Worm (Caenorhabditis elegans) whole organism, L3 larva: ENCODE measurements around the gene clec-70.
A peak's percentile ranks its signal among the peaks of the same experiment; 100 is the strongest.

Experiments used
- ama-1 ChIP-seq: fragments of 150-350 bp; optimal IDR thresholded peaks from 2 replicates; lab custom pipeline; 2018
- ceh-16 ChIP-seq: sonication (generic microtip); optimal IDR thresholded peaks from 2 replicates; lab custom pipeline; 2017; ENCODE audit warnings: missing biosample characterization, missing genetic modification characterization
- ceh-82 ChIP-seq: fragments of 150-350 bp; optimal IDR thresholded peaks from 2 replicates; lab custom pipeline; 2014; ENCODE audit warnings: missing biosample characterization, missing genetic modification characterization
- daf-12 ChIP-seq: fragments of 150-350 bp; optimal IDR thresholded peaks from 2 replicates; lab custom pipeline; 2014; ENCODE audit warnings: missing biosample characterization, missing genetic modification reagents, missing genetic modification characterization
- egl-5 ChIP-seq: fragments of 150-350 bp; optimal IDR thresholded peaks from 2 replicates; lab custom pipeline; 2017; ENCODE audit warnings: missing biosample characterization, missing genetic modification reagents, missing genetic modification characterization, inconsistent platforms
- elt-1 ChIP-seq: fragments of 150-350 bp; optimal IDR thresholded peaks from 2 replicates; lab custom pipeline; 2014; ENCODE audit warnings: missing biosample characterization, missing genetic modification characterization
- elt-2 ChIP-seq: sonication (generic microtip); optimal IDR thresholded peaks from 2 replicates; lab custom pipeline; 2016; ENCODE audit warnings: missing genetic modification reagents, mild to moderate bottlenecking, missing genetic modification characterization, missing compliant biosample characterization
- elt-3 ChIP-seq, 3 experiments: fragments of 150-350 bp in 1 of 3; sonication (generic microtip) in 2 of 3; optimal IDR thresholded peaks; 2 replicates in 2 of 3; 4 replicates in 1 of 3; lab custom pipeline; 2014 to 2017; ENCODE audit warnings: missing biosample characterization in 3 of 3, missing genetic modification characterization in 3 of 3
- eor-1 ChIP-seq, 2 experiments: fragments of 150-350 bp; optimal IDR thresholded peaks; 2 replicates each; lab custom pipeline; 2014 to 2018; ENCODE audit warnings: missing biosample characterization in 2 of 2, missing genetic modification characterization in 2 of 2
- fkh-10 ChIP-seq: sonication (generic microtip); optimal IDR thresholded peaks from 2 replicates; lab custom pipeline; 2017; ENCODE audit warnings: missing biosample characterization, missing genetic modification reagents, missing genetic modification characterization
- fos-1 ChIP-seq: fragments of 150-350 bp; optimal IDR thresholded peaks from 2 replicates; lab custom pipeline; 2014; ENCODE audit warnings: missing biosample characterization, missing genetic modification characterization
- hmg-11 ChIP-seq: sonication (generic microtip); optimal IDR thresholded peaks from 2 replicates; lab custom pipeline; 2016; ENCODE audit warnings: missing genetic modification characterization, missing compliant biosample characterization
- jun-1 ChIP-seq: fragments of 150-350 bp; optimal IDR thresholded peaks from 2 replicates; lab custom pipeline; 2014; ENCODE audit warnings: missing biosample characterization, missing genetic modification reagents, missing genetic modification characterization
- lin-15B ChIP-seq: fragments of 150-350 bp; optimal IDR thresholded peaks from 2 replicates; lab custom pipeline; 2014; ENCODE audit warnings: missing biosample characterization, missing genetic modification characterization
- lsy-12 ChIP-seq: sonication (generic microtip); optimal IDR thresholded peaks from 2 replicates; lab custom pipeline; 2016; ENCODE audit warnings: mild to moderate bottlenecking, missing genetic modification characterization, missing compliant biosample characterization
- mdl-1 ChIP-seq: fragments of 150-350 bp; optimal IDR thresholded peaks from 2 replicates; lab custom pipeline; 2014; ENCODE audit warnings: missing biosample characterization, missing genetic modification characterization
- nfya-1 ChIP-seq: sonication (generic microtip); optimal IDR thresholded peaks from 2 replicates; lab custom pipeline; 2017; ENCODE audit warnings: missing genetic modification characterization, mild to moderate bottlenecking, missing compliant biosample characterization, antibody characterized with exemption, moderate library complexity; ENCODE audit not compliant: insufficient read depth
- nhr-12 ChIP-seq: fragments of 150-350 bp; optimal IDR thresholded peaks from 2 replicates; lab custom pipeline; 2014; ENCODE audit warnings: missing biosample characterization, missing genetic modification characterization
- nhr-25 ChIP-seq: sonication (generic microtip); optimal IDR thresholded peaks from 2 replicates; lab custom pipeline; 2017; ENCODE audit warnings: missing biosample characterization, missing genetic modification characterization
- nhr-28 ChIP-seq: fragments of 150-350 bp; optimal IDR thresholded peaks from 2 replicates; lab custom pipeline; 2014; ENCODE audit warnings: missing biosample characterization, missing genetic modification characterization
- nhr-43 ChIP-seq: sonication (generic microtip); optimal IDR thresholded peaks from 2 replicates; lab custom pipeline; 2016; ENCODE audit warnings: mild to moderate bottlenecking, missing genetic modification characterization, missing compliant biosample characterization; ENCODE audit not compliant: poor library complexity, severe bottlenecking
- nhr-67 ChIP-seq: fragments of 150-350 bp; optimal IDR thresholded peaks from 2 replicates; lab custom pipeline; 2014; ENCODE audit warnings: missing biosample characterization, missing genetic modification characterization
- nhr-76 ChIP-seq: fragments of 150-350 bp; sonication (generic microtip); optimal IDR thresholded peaks from 5 replicates; lab custom pipeline; 2014; ENCODE audit warnings: missing biosample characterization, missing genetic modification characterization
- pha-4 ChIP-seq: fragments of 150-350 bp; optimal IDR thresholded peaks from 2 replicates; lab custom pipeline; 2014; ENCODE audit warnings: missing biosample characterization, missing genetic modification reagents, missing genetic modification characterization
- pqm-1 ChIP-seq: fragments of 150-350 bp; optimal IDR thresholded peaks from 2 replicates; lab custom pipeline; 2017; ENCODE audit warnings: missing biosample characterization, missing genetic modification characterization, inconsistent platforms
- sea-2 ChIP-seq: fragments of 150-350 bp; sonication (generic microtip); optimal IDR thresholded peaks from 4 replicates; lab custom pipeline; 2014; ENCODE audit warnings: missing biosample characterization, missing genetic modification reagents, missing genetic modification characterization
- snpc-4 ChIP-seq: fragments of 150-350 bp; optimal IDR thresholded peaks from 2 replicates; lab custom pipeline; 2014; ENCODE audit warnings: missing biosample characterization, missing genetic modification characterization
- unc-39 ChIP-seq: sonication (generic microtip); optimal IDR thresholded peaks from 4 replicates; lab custom pipeline; 2017; ENCODE audit warnings: missing biosample characterization, missing genetic modification characterization
- zag-1 ChIP-seq: fragments of 150-350 bp; optimal IDR thresholded peaks from 2 replicates; lab custom pipeline; 2014; ENCODE audit warnings: missing biosample characterization, missing genetic modification characterization

Gene clec-70

DNA sequence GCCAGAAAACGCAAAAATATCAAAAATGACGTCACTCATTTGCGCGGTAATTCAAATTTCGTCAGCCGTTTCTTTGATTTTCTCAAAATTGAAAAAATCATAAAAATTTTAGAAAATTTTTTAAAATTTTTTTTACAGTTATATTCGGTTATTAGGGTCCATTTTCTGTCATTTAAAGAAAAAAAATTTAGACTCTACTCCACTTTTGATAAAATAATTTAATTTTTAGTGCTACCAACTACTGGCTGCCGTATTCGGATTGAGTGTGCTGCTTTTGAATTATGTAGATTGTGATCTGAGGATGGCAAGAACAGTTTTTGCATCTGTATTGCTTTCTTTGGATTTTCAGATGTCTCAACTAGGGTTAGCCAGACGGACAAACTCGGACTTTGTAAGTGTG lies 30.1 kb downstream of the clec-70 start, which contains the start of gene Y46C8AM.1:
TSS of gene Y46C8AM.1 (plus strand) at position 301 of the 400 bp plus-strand sequence.
- TF ChIP-seq ceh-82 (tag; lab: Kevin White, UChicago): no peak
- no peak for TF ChIP-seq pha-4 (tag; lab: Kevin White, UChicago)
- no peak for TF ChIP-seq fkh-10 (GFP tag; lab: Kevin White, UChicago)
- no peak for TF ChIP-seq nhr-25 (tag; lab: Kevin White, UChicago)

DNA sequence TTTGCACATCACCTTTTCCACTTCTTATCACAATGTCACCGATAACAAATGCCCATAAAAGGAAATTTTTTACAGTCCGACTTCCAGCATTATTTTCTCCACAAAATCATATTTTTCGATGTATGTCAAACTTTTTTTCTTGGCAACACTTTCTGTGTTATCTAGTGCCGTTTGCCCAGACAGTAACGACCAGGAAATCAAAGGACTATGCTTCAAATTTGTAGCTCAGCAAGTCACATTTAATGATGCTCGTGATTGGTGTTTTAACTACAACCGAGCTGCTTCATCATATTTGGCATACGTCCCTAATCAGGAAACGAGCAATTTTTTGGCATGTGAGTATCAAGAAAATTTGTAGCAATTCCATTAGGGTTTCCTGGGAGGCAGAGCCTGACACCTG lies 31.0 kb downstream of the clec-70 start:
- TF ChIP-seq lin-15B (tag; lab: Kevin White, UChicago): no peak
- no peak for TF ChIP-seq nfya-1 (tag; lab: Kevin White, UChicago)
- peak; percentile 72 for TF ChIP-seq elt-2 (tag; lab: Kevin White, UChicago)
- no peak for TF ChIP-seq nhr-25 (tag; lab: Kevin White, UChicago)
- TF ChIP-seq egl-5 (tag; lab: Kevin White, UChicago): no peak
- TF ChIP-seq nhr-12 (tag; lab: Kevin White, UChicago): no peak
- TF ChIP-seq nhr-76 (tag; lab: Kevin White, UChicago): no peak
- TF ChIP-seq, all 47 proteins: peak for 1

DNA sequence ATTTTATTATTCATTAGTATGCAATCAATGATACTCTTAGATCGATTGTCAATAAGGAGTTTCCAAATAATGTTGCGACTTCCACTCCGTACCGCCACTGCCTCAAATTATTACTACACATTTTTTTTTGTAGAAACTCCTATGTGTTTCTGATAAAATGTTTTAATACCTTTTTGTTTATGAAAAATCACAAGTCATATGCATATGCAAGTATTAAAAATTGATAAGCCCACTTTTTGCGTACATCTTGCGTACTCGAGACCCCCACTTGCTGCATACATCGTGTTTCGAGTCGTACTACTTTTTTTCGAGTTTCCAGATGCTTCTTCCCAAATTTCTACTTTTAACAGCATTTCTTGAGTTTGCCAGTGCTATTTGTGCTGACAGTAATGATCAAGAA lies 32.5 kb downstream of the clec-70 start, which contains the start of gene clec-76:
TSS of gene clec-76 (plus strand) at position 234 of the 400 bp plus-strand sequence.
- peak; percentile 25 for TF ChIP-seq pqm-1 (tag; lab: Kevin White, UChicago)
- no peak for TF ChIP-seq hmg-11
- TF ChIP-seq ama-1: no peak
- TF ChIP-seq elt-2 (tag; lab: Kevin White, UChicago): peak; percentile 63
- TF ChIP-seq elt-1 (tag; lab: Kevin White, UChicago): no peak

DNA sequence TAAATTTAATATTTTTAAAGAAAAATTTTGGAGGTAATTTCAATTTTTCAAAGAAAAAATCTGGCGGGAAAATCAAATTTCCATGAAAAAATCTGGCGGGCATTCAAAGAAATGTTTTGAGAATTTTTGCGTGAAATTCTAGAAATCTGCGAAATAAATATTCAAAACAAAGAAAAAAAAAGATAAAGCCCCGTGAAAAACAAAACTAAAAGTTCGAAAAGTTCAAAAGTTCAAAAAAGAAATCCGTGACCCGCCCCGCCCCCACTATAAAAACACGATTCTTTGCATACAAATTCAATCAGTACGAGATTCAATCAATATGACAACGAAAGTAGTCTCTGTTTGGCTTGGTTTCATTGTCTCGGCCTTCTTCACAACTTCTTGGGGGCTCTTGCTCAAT lies 40.5 kb downstream of the clec-70 start, which contains the start of gene clec-79:
TSS of gene clec-79 (plus strand) at position 301 of the 400 bp plus-strand sequence.
- no peak for TF ChIP-seq hmg-11
- no peak for TF ChIP-seq mdl-1 (tag; lab: Kevin White, UChicago)
- TF ChIP-seq nhr-67 (tag; lab: Kevin White, UChicago): no peak
- no peak for TF ChIP-seq nhr-43 (tag; lab: Kevin White, UChicago)
- no peak for TF ChIP-seq ama-1
- no peak for TF ChIP-seq fos-1 (tag; lab: Kevin White, UChicago)

DNA sequence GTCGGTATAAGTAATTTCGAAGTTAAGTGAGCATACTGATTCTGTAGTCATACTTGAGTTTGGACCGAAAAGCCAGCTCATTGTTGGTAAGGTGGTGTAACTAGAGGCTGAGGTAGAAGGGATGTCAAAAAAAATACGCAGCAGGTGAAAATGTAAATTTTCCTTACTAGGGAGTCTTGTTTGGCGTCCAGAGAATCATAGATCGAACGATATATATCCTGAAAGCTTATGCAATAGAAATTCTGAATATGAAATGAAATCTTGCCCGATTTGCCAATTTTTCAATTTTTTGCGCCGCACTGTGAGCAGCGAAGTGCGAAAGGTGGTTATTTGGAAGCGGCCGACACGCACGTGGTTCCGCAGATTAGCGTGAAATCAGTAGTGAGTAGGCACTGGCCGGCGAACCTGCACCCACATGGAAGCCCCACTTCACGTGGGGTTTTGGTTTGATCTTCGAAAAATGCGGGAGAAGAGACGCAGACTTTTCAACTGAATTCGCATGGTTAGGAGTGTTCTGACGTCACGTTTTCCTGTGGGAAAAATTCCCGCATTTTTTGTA lies 45.5 kb downstream of the clec-70 start, which contains the start of gene srh-220:
TSS of gene srh-220 (minus strand) at position 51 of the 559 bp plus-strand sequence.
- TF ChIP-seq nhr-28 (no peak), ceh-16 (no peak), snpc-4 (tag; lab: Kevin White, UChicago) (no peak), unc-39 (tag; lab: Kevin White, UChicago) (no peak), daf-12 (tag; lab: Kevin White, UChicago) (no peak)
- TF ChIP-seq, all 47 proteins: peak for 0

DNA sequence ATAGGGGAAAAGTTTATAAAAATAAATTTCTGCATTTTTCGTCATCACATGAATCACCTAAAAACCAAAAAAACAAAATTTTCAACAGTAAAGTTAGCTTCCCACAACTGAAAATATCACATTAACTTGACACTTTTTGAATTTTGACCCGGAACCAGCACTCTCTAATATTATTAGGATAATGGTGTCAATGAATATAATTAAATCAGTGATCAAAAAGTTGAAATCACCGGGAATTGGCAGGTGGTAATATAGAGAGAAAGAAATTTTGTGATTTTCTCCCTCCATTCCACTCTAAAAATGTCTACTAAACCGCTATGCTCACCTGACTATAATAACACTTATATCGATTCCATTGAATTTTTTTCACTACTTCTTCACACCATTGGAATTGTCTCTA lies 47.0 kb downstream of the clec-70 start, which contains the start of gene srh-222:
TSS of gene srh-222 (plus strand) at position 301 of the 400 bp plus-strand sequence.
- TF ChIP-seq elt-3 (tag; optimal IDR thresholded peaks at IDR 0.05; lab: Kevin White, UChicago) (no peak), lsy-12 (tag; lab: Kevin White, UChicago) (no peak), sea-2 (GFP tag; lab: Kevin White, UChicago) (no peak), eor-1 (tag; optimal IDR thresholded peaks at IDR 0.05; lab: Kevin White, UChicago) (no peak), fkh-10 (GFP tag; lab: Kevin White, UChicago) (no peak), elt-2 (tag; lab: Kevin White, UChicago) (no peak), nfya-1 (tag; lab: Kevin White, UChicago) (no peak), jun-1 (tag; lab: Kevin White, UChicago) (no peak), zag-1 (tag; lab: Kevin White, UChicago) (no peak), pha-4 (tag; lab: Kevin White, UChicago) (no peak)
- TF ChIP-seq, all 47 proteins: peak for 0
